Worm (Caenorhabditis elegans) whole organism, late embryonic: ENCODE results near the gene F17E9.15.

Experiments
- C08G9.2 ChIP-seq: sonication (generic microtip); optimal IDR thresholded peaks from 2 replicates; lab custom pipeline; 2016; ENCODE audit warnings: mild to moderate bottlenecking, missing genetic modification characterization, moderate library complexity, missing compliant biosample characterization
- C38D4.7 ChIP-seq: fragments of 200-800 bp; sonication (Bioruptor generic); optimal IDR thresholded peaks from 2 replicates; lab custom pipeline; 2018; ENCODE audit warnings: mild to moderate bottlenecking, missing genetic modification characterization, moderate library complexity, missing compliant biosample characterization
- K09A11.1 ChIP-seq: sonication (generic microtip); optimal IDR thresholded peaks from 2 replicates; lab custom pipeline; 2017; ENCODE audit warnings: antibody characterized with exemption, mild to moderate bottlenecking, missing genetic modification characterization, missing compliant biosample characterization; ENCODE audit not compliant: insufficient read depth
- Y22D7AL.16 ChIP-seq: sonication (generic microtip); optimal IDR thresholded peaks from 2 replicates; lab custom pipeline; 2016; ENCODE audit warnings: missing genetic modification characterization, missing compliant biosample characterization
- ceh-14 ChIP-seq: sonication (generic microtip); optimal IDR thresholded peaks from 2 replicates; lab custom pipeline; 2016; ENCODE audit warnings: missing genotype, missing genetic modification characterization, missing compliant biosample characterization
- ceh-18 ChIP-seq: sonication (generic microtip); optimal IDR thresholded peaks from 2 replicates; lab custom pipeline; 2016; ENCODE audit warnings: missing genetic modification characterization, missing compliant biosample characterization
- ceh-22 ChIP-seq: sonication (generic microtip); optimal IDR thresholded peaks from 2 replicates; lab custom pipeline; 2017; ENCODE audit warnings: missing biosample characterization, missing genetic modification characterization
- ceh-30 ChIP-seq: fragments of 150-350 bp; optimal IDR thresholded peaks from 2 replicates; lab custom pipeline; 2014; ENCODE audit warnings: missing biosample characterization, missing genetic modification characterization
- ceh-31 ChIP-seq: sonication (generic microtip); optimal IDR thresholded peaks from 2 replicates; lab custom pipeline; 2016; ENCODE audit warnings: missing genetic modification characterization, missing compliant biosample characterization
- ceh-45 ChIP-seq: fragments of 200-800 bp; sonication (Bioruptor generic); IDR thresholded peaks from 2 replicates; pipeline ENCODE4 v1.3.6; 2022; ENCODE audit warnings: missing genetic modification reagents, missing genetic modification characterization, missing compliant biosample characterization
- ceh-48 ChIP-seq: sonication (generic microtip); optimal IDR thresholded peaks from 2 replicates; lab custom pipeline; 2016; ENCODE audit warnings: missing genetic modification characterization, inconsistent platforms, missing compliant biosample characterization
- ceh-6 ChIP-seq: fragments of 200-800 bp; sonication (Bioruptor generic); optimal IDR thresholded peaks from 2 replicates; lab custom pipeline; 2018; ENCODE audit warnings: mild to moderate bottlenecking, missing genetic modification characterization, missing compliant biosample characterization
- ceh-9 ChIP-seq: sonication (generic microtip); optimal IDR thresholded peaks from 2 replicates; lab custom pipeline; 2016; ENCODE audit warnings: mild to moderate bottlenecking, missing genetic modification characterization, inconsistent platforms, missing compliant biosample characterization
- che-1 ChIP-seq: sonication (generic microtip); optimal IDR thresholded peaks from 2 replicates; lab custom pipeline; 2016; ENCODE audit warnings: mild to moderate bottlenecking, missing genetic modification characterization, missing compliant biosample characterization
- dmd-4 ChIP-seq: sonication (generic microtip); optimal IDR thresholded peaks from 2 replicates; lab custom pipeline; 2016; ENCODE audit warnings: borderline replicate concordance, missing genetic modification characterization, missing compliant biosample characterization
- elt-2 ChIP-seq: sonication (generic microtip); optimal IDR thresholded peaks from 2 replicates; lab custom pipeline; 2016; ENCODE audit warnings: missing genetic modification reagents, missing genetic modification characterization, missing compliant biosample characterization
- elt-4 ChIP-seq: sonication (generic microtip); optimal IDR thresholded peaks from 2 replicates; lab custom pipeline; 2016; ENCODE audit warnings: missing genetic modification characterization, missing compliant biosample characterization
- eyg-1 ChIP-seq: sonication (generic microtip); optimal IDR thresholded peaks from 2 replicates; lab custom pipeline; 2016; ENCODE audit warnings: missing genotype, missing genetic modification characterization, missing compliant biosample characterization
- fax-1 ChIP-seq: sonication (generic microtip); optimal IDR thresholded peaks from 2 replicates; lab custom pipeline; 2016; ENCODE audit warnings: missing genotype, missing genetic modification characterization, missing compliant biosample characterization
- fkh-6 ChIP-seq: sonication (generic microtip); optimal IDR thresholded peaks from 2 replicates; lab custom pipeline; 2016; ENCODE audit warnings: missing genetic modification characterization, missing compliant biosample characterization
- gmeb-2 ChIP-seq: sonication (generic microtip); optimal IDR thresholded peaks from 2 replicates; lab custom pipeline; 2016; ENCODE audit warnings: missing genetic modification characterization, inconsistent platforms, missing compliant biosample characterization
- hlh-13 ChIP-seq: fragments of 200-800 bp; sonication (Bioruptor generic); optimal IDR thresholded peaks from 2 replicates; lab custom pipeline; 2018; ENCODE audit warnings: mild to moderate bottlenecking, missing genetic modification characterization, missing compliant biosample characterization
- hlh-15 ChIP-seq: sonication (generic microtip); optimal IDR thresholded peaks from 2 replicates; lab custom pipeline; 2016; ENCODE audit warnings: missing genetic modification characterization, missing compliant biosample characterization
- hlh-6 ChIP-seq: sonication (generic microtip); optimal IDR thresholded peaks from 2 replicates; lab custom pipeline; 2016; ENCODE audit warnings: missing genotype, missing genetic modification characterization, missing compliant biosample characterization
- madf-2 ChIP-seq: sonication (generic microtip); optimal IDR thresholded peaks from 2 replicates; lab custom pipeline; 2017; ENCODE audit warnings: missing genetic modification characterization, missing compliant biosample characterization
- mec-3 ChIP-seq: sonication (generic microtip); optimal IDR thresholded peaks from 2 replicates; lab custom pipeline; 2016; ENCODE audit warnings: borderline replicate concordance, missing genetic modification characterization, missing compliant biosample characterization
- nhr-11 ChIP-seq: fragments of 150-350 bp; optimal IDR thresholded peaks from 2 replicates; lab custom pipeline; 2014; ENCODE audit warnings: missing biosample characterization, missing genetic modification characterization
- nhr-232 ChIP-seq: sonication (generic microtip); optimal IDR thresholded peaks from 2 replicates; lab custom pipeline; 2016; ENCODE audit warnings: missing genetic modification characterization, missing compliant biosample characterization
- odd-2 ChIP-seq: sonication (generic microtip); optimal IDR thresholded peaks from 2 replicates; lab custom pipeline; 2017; ENCODE audit warnings: antibody characterized with exemption, mild to moderate bottlenecking, missing genetic modification characterization, missing compliant biosample characterization
- pat-9 ChIP-seq: fragments of 200-800 bp; sonication (Bioruptor generic); optimal IDR thresholded peaks from 2 replicates; lab custom pipeline; 2018; ENCODE audit warnings: mild to moderate bottlenecking, missing genetic modification characterization, moderate library complexity, missing compliant biosample characterization
- pax-1 ChIP-seq: fragments of 150-350 bp; optimal IDR thresholded peaks from 2 replicates; lab custom pipeline; 2014; ENCODE audit warnings: missing biosample characterization, missing genetic modification characterization
- pha-2 ChIP-seq: sonication (generic microtip); optimal IDR thresholded peaks from 2 replicates; lab custom pipeline; 2017; ENCODE audit warnings: mild to moderate bottlenecking, missing genetic modification characterization, missing compliant biosample characterization
- pqm-1 ChIP-seq: sonication (generic microtip); optimal IDR thresholded peaks from 2 replicates; lab custom pipeline; 2016; ENCODE audit warnings: missing genetic modification characterization, missing compliant biosample characterization
- pros-1 ChIP-seq: fragments of 150-350 bp; optimal IDR thresholded peaks from 2 replicates; lab custom pipeline; 2014; ENCODE audit warnings: missing biosample characterization, missing genetic modification reagents, missing genetic modification characterization
- rnt-1 ChIP-seq: sonication (generic microtip); optimal IDR thresholded peaks from 2 replicates; lab custom pipeline; 2016; ENCODE audit warnings: missing genetic modification characterization, missing compliant biosample characterization
- sdc-2 ChIP-seq: sonication (generic microtip); optimal IDR thresholded peaks from 2 replicates; lab custom pipeline; 2016; ENCODE audit warnings: missing genotype, missing genetic modification characterization, missing compliant biosample characterization
- sox-2 ChIP-seq: fragments of 200-800 bp; sonication (Bioruptor generic); IDR thresholded peaks from 2 replicates; pipeline ENCODE4 v1.3.6; 2022; ENCODE audit warnings: missing genetic modification reagents, missing genetic modification characterization, missing compliant biosample characterization
- syd-9 ChIP-seq: sonication (generic microtip); optimal IDR thresholded peaks from 2 replicates; lab custom pipeline; 2016; ENCODE audit warnings: mild to moderate bottlenecking, missing genetic modification characterization, moderate library complexity, missing compliant biosample characterization
- tbx-2 ChIP-seq: sonication (generic microtip); optimal IDR thresholded peaks from 2 replicates; lab custom pipeline; 2016; ENCODE audit warnings: missing genetic modification characterization, missing compliant biosample characterization
- tbx-7 ChIP-seq: sonication (generic microtip); optimal IDR thresholded peaks from 2 replicates; lab custom pipeline; 2016; ENCODE audit warnings: missing genotype, missing genetic modification characterization, missing compliant biosample characterization
- ttx-3 ChIP-seq: sonication (generic microtip); optimal IDR thresholded peaks from 2 replicates; lab custom pipeline; 2016; ENCODE audit warnings: missing genetic modification reagents, missing genetic modification characterization, missing compliant biosample characterization
- unc-3 ChIP-seq, 2 experiments: fragments of 200-800 bp in 1 of 2; sonication (Bioruptor generic) in 1 of 2; sonication (generic microtip) in 1 of 2; conservative IDR thresholded peaks in 1 of 2; optimal IDR thresholded peaks in 1 of 2; 2 replicates each; pipeline versions ENCODE4 v1.3.6 to Lab custom; 2016 to 2022; ENCODE audit warnings: missing compliant biosample characterization in 2 of 2, missing genetic modification characterization in 2 of 2, missing genetic modification reagents in 1 of 2
- unc-42 ChIP-seq: sonication (generic microtip); optimal IDR thresholded peaks from 2 replicates; lab custom pipeline; 2016; ENCODE audit warnings: missing genotype, missing genetic modification characterization, missing compliant biosample characterization
- unc-55 ChIP-seq: sonication (generic microtip); optimal IDR thresholded peaks from 2 replicates; lab custom pipeline; 2017; ENCODE audit warnings: missing biosample characterization, missing genetic modification reagents, missing genetic modification characterization
- unc-86 ChIP-seq: sonication (generic microtip); optimal IDR thresholded peaks from 2 replicates; lab custom pipeline; 2016; ENCODE audit warnings: missing genetic modification characterization, missing compliant biosample characterization
- zip-5 ChIP-seq: sonication (generic microtip); optimal IDR thresholded peaks from 2 replicates; lab custom pipeline; 2016; ENCODE audit warnings: missing genetic modification characterization, missing compliant biosample characterization
- ztf-16 ChIP-seq: sonication (generic microtip); optimal IDR thresholded peaks from 2 replicates; lab custom pipeline; 2017; ENCODE audit warnings: missing genetic modification characterization, missing compliant biosample characterization

The F17E9.15 gene

DNA sequence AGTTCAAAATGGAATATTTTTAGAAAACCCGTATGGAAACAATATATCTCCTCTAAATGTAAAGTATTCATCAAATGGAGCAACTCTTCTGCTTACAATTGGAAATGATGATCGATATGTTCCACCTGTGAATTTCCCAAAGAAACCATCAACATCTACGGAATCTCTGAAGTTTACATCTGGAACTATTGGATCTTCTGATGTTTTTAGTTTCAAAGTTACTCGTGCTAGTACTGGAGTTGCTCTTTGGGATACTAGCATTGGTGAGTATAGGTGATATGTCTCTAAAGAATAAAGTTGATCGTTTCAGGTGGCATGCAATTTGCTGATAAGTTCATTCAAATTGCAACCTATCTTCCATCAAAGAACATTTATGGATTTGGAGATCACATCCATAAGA, 20.7 kb downstream of the F17E9.15 start:
- TF ChIP-seq unc-55 (no peak), ceh-6 (GFP tag; lab: Kevin White, UChicago) (no peak), fkh-6 (no peak), ceh-18 (tag; lab: Kevin White, UChicago) (no peak), dmd-4 (no peak), che-1 (tag; lab: Kevin White, UChicago) (no peak), madf-2 (no peak), ttx-3 (tag; lab: Kevin White, UChicago) (no peak), K09A11.1 (tag; lab: Kevin White, UChicago) (no peak), sdc-2 (tag; lab: Kevin White, UChicago) (no peak), unc-86 (tag; lab: Kevin White, UChicago) (no peak), unc-42 (tag; lab: Kevin White, UChicago) (no peak), zip-5 (no peak)
- TF ChIP-seq, all 69 proteins: peak for 0

DNA sequence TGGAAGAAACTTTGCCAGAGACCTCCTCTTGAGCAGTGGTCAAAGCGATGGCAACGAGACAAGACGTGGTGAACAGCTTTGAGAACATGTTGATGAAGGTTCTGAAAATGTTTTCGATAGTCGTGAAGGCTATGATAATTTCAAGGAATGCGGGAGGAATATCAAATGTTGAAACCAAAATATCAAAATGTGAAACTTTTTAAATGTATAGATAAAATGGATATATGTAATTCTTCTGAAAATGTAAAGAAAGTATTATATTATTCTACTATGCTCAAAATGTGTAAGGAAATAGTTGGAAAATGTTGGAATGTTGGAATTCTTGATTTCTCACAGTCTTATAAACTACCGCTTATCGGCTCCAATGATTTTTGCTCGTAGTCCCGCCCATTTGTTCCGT, 21.9 kb downstream of the F17E9.15 start, which contains the start of gene D2096.6:
Gene D2096.6 (minus strand): TSS at position 101 of the 400 bp plus-strand sequence.
- no peak for TF ChIP-seq tbx-7 (tag; lab: Kevin White, UChicago)
- no peak for TF ChIP-seq ztf-16 (tag; lab: Kevin White, UChicago)
- TF ChIP-seq hlh-6 (tag; lab: Kevin White, UChicago), result no peak
- TF ChIP-seq hlh-13, result no peak
- TF ChIP-seq pax-1 (tag; lab: Kevin White, UChicago), result no peak
- no peak for TF ChIP-seq elt-2 (tag; lab: Kevin White, UChicago)
- TF ChIP-seq syd-9, result no peak
- no peak for TF ChIP-seq gmeb-2 (tag; lab: Kevin White, UChicago)
- TF ChIP-seq pha-2 (tag; lab: Kevin White, UChicago), result no peak
- no peak for TF ChIP-seq pat-9 (tag; lab: Kevin White, UChicago)
- TF ChIP-seq ceh-22, result no peak
- no peak for TF ChIP-seq tbx-2 (tag; lab: Kevin White, UChicago)
- no peak for TF ChIP-seq C08G9.2 (tag; lab: Kevin White, UChicago)
- no peak for TF ChIP-seq fax-1 (tag; lab: Kevin White, UChicago)
- no peak for TF ChIP-seq elt-4 (tag; lab: Kevin White, UChicago)
- no peak for TF ChIP-seq ceh-14
- TF ChIP-seq, all 69 proteins: peak for 0

DNA sequence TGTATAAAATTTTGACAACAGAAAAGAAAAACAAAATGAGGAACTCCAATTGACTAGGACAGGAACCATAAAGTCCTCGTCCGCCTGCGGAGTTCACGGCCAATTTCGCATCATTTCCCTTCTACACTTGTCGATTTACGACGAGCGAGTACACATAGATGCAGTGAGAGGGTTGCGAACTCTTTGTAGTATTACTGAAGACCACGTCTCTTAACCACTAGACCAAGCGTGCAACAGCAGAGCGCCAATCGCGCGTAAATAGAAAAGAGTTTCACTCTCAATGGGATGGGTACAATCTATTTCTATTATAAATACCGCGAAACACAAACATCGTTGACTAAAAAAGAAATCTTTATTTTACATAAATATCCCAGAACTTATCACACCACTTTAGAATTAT, 28.2 kb downstream of the F17E9.15 start:
- TF ChIP-seq eyg-1 (tag; lab: Kevin White, UChicago) (peak; percentile 77), madf-2 (peak; percentile 86), nhr-11 (tag; lab: Kevin White, UChicago) (no peak), ceh-18 (tag; lab: Kevin White, UChicago) (peak; percentile 59), ceh-45 (GFP tag; lab: Robert Waterston, UW) (peak; percentile 52; the same call in 1 of the 2 replicates), ttx-3 (tag; lab: Kevin White, UChicago) (peak; percentile 82), fkh-6 (peak; percentile 80), pqm-1 (peak; percentile 16), Y22D7AL.16 (tag; lab: Kevin White, UChicago) (peak; percentile 70), pros-1 (tag; lab: Kevin White, UChicago) (peak; percentile 49), ceh-30 (tag; lab: Kevin White, UChicago) (peak; percentile 53), K09A11.1 (tag; lab: Kevin White, UChicago) (peak; percentile 67), dmd-4 (peak; percentile 31), ceh-31 (tag; lab: Kevin White, UChicago) (peak; percentile 72), ceh-48 (tag; lab: Kevin White, UChicago) (peak; percentile 77), ceh-22 (no peak), mec-3 (tag; lab: Kevin White, UChicago) (no peak), rnt-1 (tag; lab: Kevin White, UChicago) (peak; percentile 50), unc-3 (GFP tag; conservative IDR thresholded peaks at IDR 0.05; lab: Robert Waterston, UW) (peak; percentile 65; the same call in 1 of the 2 replicates), unc-3 (tag; optimal IDR thresholded peaks at IDR 0.05; lab: Kevin White, UChicago) (peak; percentile 79), C38D4.7 (GFP tag; lab: Kevin White, UChicago) (peak; percentile 87), ceh-9 (tag; lab: Kevin White, UChicago) (peak; percentile 9), hlh-13 (peak; percentile 83), zip-5 (peak; percentile 70), syd-9 (peak; percentile 89), hlh-15 (tag; lab: Kevin White, UChicago) (peak; percentile 67), pha-2 (tag; lab: Kevin White, UChicago) (peak; percentile 86), nhr-232 (tag; lab: Kevin White, UChicago) (peak; percentile 82), odd-2 (tag; lab: Kevin White, UChicago) (peak; percentile 79), sox-2 (GFP tag; lab: Robert Waterston, UW) (peak; percentile 72), tbx-7 (tag; lab: Kevin White, UChicago) (peak; percentile 34), unc-86 (tag; lab: Kevin White, UChicago) (peak; percentile 84)
